Fruit fly (Drosophila melanogaster): ENCODE data around the gene CG17544.

dm6 chr2L:19398317-19399234, at the start of gene CG17544:
- TF ChIP-seq usp (GFP tag; optimal IDR thresholded peaks at IDR 0.05) (no peak), psq (optimal IDR thresholded peaks at IDR 0.05) (no peak), CG8478 (optimal IDR thresholded peaks at IDR 0.05) (no peak), EcR (GFP tag; optimal IDR thresholded peaks at IDR 0.05) (no peak), Dll (optimal IDR thresholded peaks at IDR 0.05) (no peak)

Measured in whole organism.